Worm (Caenorhabditis elegans): Measurements from ENCODE around the gene osm-5.

ce11 chrX:3025145-3025544 is 41.1 kb downstream of the osm-5 start:
- TF ChIP-seq rpc-1 (optimal IDR thresholded peaks at IDR 0.05) (no peak), rpc-1 (tag; optimal IDR thresholded peaks at IDR 0.05) (no peak), mel-28 (tag; optimal IDR thresholded peaks at IDR 0.05; ENCODE audit: borderline replicate concordance) (no peak), nhr-179 (tag; optimal IDR thresholded peaks at IDR 0.05) (no peak), pha-4 (tag; optimal IDR thresholded peaks at IDR 0.05) (no peak), T26A5.8 (tag; optimal IDR thresholded peaks at IDR 0.05) (no peak), lir-1 (GFP tag; conservative IDR thresholded peaks at IDR 0.05) (no peak), egl-44 (GFP tag; IDR thresholded peaks at IDR 0.05) (no peak), attf-6 (GFP tag; IDR thresholded peaks at IDR 0.05) (no peak), pbrm-1 (GFP tag; IDR thresholded peaks at IDR 0.05) (no peak), Y67H2A.10 (GFP tag; conservative IDR thresholded peaks at IDR 0.05) (no peak), dpl-1 (GFP tag; optimal IDR thresholded peaks at IDR 0.05) (no peak), B0035.1 (tag; optimal IDR thresholded peaks at IDR 0.05) (no peak), Y53G8AR.9 (GFP tag; conservative IDR thresholded peaks at IDR 0.05) (no peak), lin-35 (GFP tag; optimal IDR thresholded peaks at IDR 0.05) (no peak)
